Worm (Caenorhabditis elegans) whole organism, midembryonic: Measurements from ENCODE around the gene srg-37.

Experiments
- T22C8.4 ChIP-seq: fragments of 200-800 bp; sonication (Bioruptor generic); IDR thresholded peaks from 2 replicates; pipeline ENCODE4 v1.3.6; 2022; ENCODE audit warnings: missing genetic modification characterization, missing compliant biosample characterization
- cog-1 ChIP-seq: sonication (generic microtip); optimal IDR thresholded peaks from 2 replicates; lab custom pipeline; 2016; ENCODE audit warnings: missing genetic modification characterization, missing compliant biosample characterization
- flt-1 ChIP-seq: fragments of 200-800 bp; sonication (Bioruptor generic); IDR thresholded peaks from 2 replicates; pipeline ENCODE4 v1.3.6; 2022; ENCODE audit warnings: missing genetic modification characterization, missing compliant biosample characterization
- klf-2 ChIP-seq: fragments of 200-800 bp; sonication (Bioruptor generic); conservative IDR thresholded peaks from 2 replicates; pipeline ENCODE4 v1.3.6; 2022; ENCODE audit warnings: missing genetic modification reagents, missing genetic modification characterization, missing compliant biosample characterization
- med-1 ChIP-seq: sonication (generic microtip); optimal IDR thresholded peaks from 2 replicates; lab custom pipeline; 2017; ENCODE audit warnings: missing genetic modification characterization, mild to moderate bottlenecking, missing compliant biosample characterization, antibody characterized with exemption, missing genetic modification reagents; ENCODE audit not compliant: insufficient read depth
- ref-1 ChIP-seq: fragments of 200-800 bp; sonication (Bioruptor generic); conservative IDR thresholded peaks from 2 replicates; pipeline ENCODE4 v1.3.6; 2022; ENCODE audit warnings: missing genetic modification reagents, missing genetic modification characterization, missing compliant biosample characterization
- tab-1 ChIP-seq: fragments of 200-800 bp; sonication (Bioruptor generic); IDR thresholded peaks from 2 replicates; pipeline ENCODE4 v1.3.6; 2022; ENCODE audit warnings: missing genetic modification characterization, missing compliant biosample characterization
- ztf-23 ChIP-seq: fragments of 200-800 bp; sonication (Bioruptor generic); IDR thresholded peaks from 2 replicates; pipeline ENCODE4 v1.3.6; 2022; ENCODE audit warnings: missing genetic modification reagents, missing genetic modification characterization, missing compliant biosample characterization
- ztf-29 ChIP-seq: fragments of 200-800 bp; sonication (Bioruptor generic); IDR thresholded peaks from 2 replicates; pipeline ENCODE4 v1.3.6; 2022; ENCODE audit warnings: missing genetic modification reagents, missing genetic modification characterization, missing compliant biosample characterization

Gene srg-37

ce11 chrX:14228764-14229163 lies 6.1 kb downstream of the srg-37 start:
- no peak for TF ChIP-seq cog-1
- TF ChIP-seq ztf-29: no peak
- TF ChIP-seq ztf-23: no peak
- peak; percentile 72; the same call in 1 of the 2 replicates for TF ChIP-seq tab-1 (GFP tag; lab: Robert Waterston, UW)
- TF ChIP-seq ref-1 (GFP tag; lab: Robert Waterston, UW): no peak
- 0 out of 2 replicates have a peak, but pooled peaks have one; percentile 17 for TF ChIP-seq T22C8.4 (GFP tag; lab: Robert Waterston, UW)
- peak; percentile 84 for TF ChIP-seq flt-1 (GFP tag; lab: Robert Waterston, UW)
- no peak for TF ChIP-seq klf-2
- TF ChIP-seq med-1: peak; percentile 13

- TF ChIP-seq tab-1 (GFP tag; lab: Robert Waterston, UW): no peak
- TF ChIP-seq med-1: no peak
- TF ChIP-seq ztf-23: no peak
- no peak for TF ChIP-seq ref-1 (GFP tag; lab: Robert Waterston, UW)
- TF ChIP-seq cog-1: no peak
- TF ChIP-seq T22C8.4 (GFP tag; lab: Robert Waterston, UW): no peak
- TF ChIP-seq flt-1 (GFP tag; lab: Robert Waterston, UW): no peak
- no peak for TF ChIP-seq klf-2
- no peak for TF ChIP-seq ztf-29
Measured at ce11 chrX:14225273-14225672, 9.6 kb downstream of the srg-37 start, which contains the start of gene cyp-13B2. Gene cyp-13B2, plus strand, starts transcription at chrX:14225573.

- no peak for TF ChIP-seq flt-1 (GFP tag; lab: Robert Waterston, UW)
- TF ChIP-seq ztf-29: no peak
- TF ChIP-seq cog-1: no peak
- TF ChIP-seq med-1: no peak
- no peak for TF ChIP-seq ztf-23
- TF ChIP-seq klf-2: no peak
- TF ChIP-seq ref-1 (GFP tag; lab: Robert Waterston, UW): no peak
- no peak for TF ChIP-seq tab-1 (GFP tag; lab: Robert Waterston, UW)
- no peak for TF ChIP-seq T22C8.4 (GFP tag; lab: Robert Waterston, UW)
Measured at ce11 chrX:14223156-14223555, 11.7 kb downstream of the srg-37 start, which contains the start of gene K06G5.3. Gene K06G5.3, minus strand, starts transcription at chrX:14223256.

ce11 chrX:14214520-14215023 lies 20.3 kb downstream of the srg-37 start, which contains the start of gene K06G5.1:
Gene K06G5.1, plus strand, starts transcription at chrX:14214973.
- TF ChIP-seq cog-1: no peak

ce11 chrX:14213314-14213713 lies 21.5 kb downstream of the srg-37 start:
- no peak for TF ChIP-seq flt-1 (GFP tag; lab: Robert Waterston, UW)
- TF ChIP-seq ztf-23: no peak
- TF ChIP-seq tab-1 (GFP tag; lab: Robert Waterston, UW): no peak
- TF ChIP-seq ztf-29: no peak
- TF ChIP-seq T22C8.4 (GFP tag; lab: Robert Waterston, UW): no peak
- TF ChIP-seq cog-1: no peak
- no peak for TF ChIP-seq ref-1 (GFP tag; lab: Robert Waterston, UW)
- TF ChIP-seq med-1: no peak

- TF ChIP-seq flt-1 (GFP tag; lab: Robert Waterston, UW) (no peak), ztf-23 (no peak), klf-2 (no peak), med-1 (no peak), T22C8.4 (GFP tag; lab: Robert Waterston, UW) (no peak), cog-1 (no peak)
Measured at ce11 chrX:14207942-14208341, 26.9 kb downstream of the srg-37 start, which contains the start of gene ceh-37. Gene ceh-37, minus strand, starts transcription at chrX:14208000.

- TF ChIP-seq cog-1 (no peak), ztf-29 (no peak), tab-1 (GFP tag; lab: Robert Waterston, UW) (no peak), klf-2 (no peak), ztf-23 (no peak), T22C8.4 (GFP tag; lab: Robert Waterston, UW) (no peak), ref-1 (GFP tag; lab: Robert Waterston, UW) (no peak)
Measured at ce11 chrX:14206321-14206720, 28.5 kb downstream of the srg-37 start.

- no peak for TF ChIP-seq ztf-23
- TF ChIP-seq med-1: no peak
- TF ChIP-seq ref-1 (GFP tag; lab: Robert Waterston, UW): no peak
- no peak for TF ChIP-seq klf-2
- no peak for TF ChIP-seq cog-1
- no peak for TF ChIP-seq tab-1 (GFP tag; lab: Robert Waterston, UW)
- TF ChIP-seq ztf-29: no peak
- no peak for TF ChIP-seq flt-1 (GFP tag; lab: Robert Waterston, UW)
- no peak for TF ChIP-seq T22C8.4 (GFP tag; lab: Robert Waterston, UW)
Measured at ce11 chrX:14194251-14194650, 40.6 kb downstream of the srg-37 start.

ce11 chrX:14186466-14186865 lies 48.4 kb downstream of the srg-37 start, which contains the start of gene ceh-36:
Gene ceh-36, minus strand, starts transcription at chrX:14186566.
- TF ChIP-seq ztf-23: no peak

ce11 chrX:14185631-14186030 lies 49.2 kb downstream of the srg-37 start:
- no peak for TF ChIP-seq T22C8.4 (GFP tag; lab: Robert Waterston, UW)
- no peak for TF ChIP-seq ztf-29
- no peak for TF ChIP-seq med-1
- TF ChIP-seq ztf-23: no peak
- no peak for TF ChIP-seq tab-1 (GFP tag; lab: Robert Waterston, UW)
- TF ChIP-seq klf-2: no peak
- TF ChIP-seq ref-1 (GFP tag; lab: Robert Waterston, UW): no peak
